Fruit fly (Drosophila melanogaster): ENCODE measurements around the gene lark.

DNA sequence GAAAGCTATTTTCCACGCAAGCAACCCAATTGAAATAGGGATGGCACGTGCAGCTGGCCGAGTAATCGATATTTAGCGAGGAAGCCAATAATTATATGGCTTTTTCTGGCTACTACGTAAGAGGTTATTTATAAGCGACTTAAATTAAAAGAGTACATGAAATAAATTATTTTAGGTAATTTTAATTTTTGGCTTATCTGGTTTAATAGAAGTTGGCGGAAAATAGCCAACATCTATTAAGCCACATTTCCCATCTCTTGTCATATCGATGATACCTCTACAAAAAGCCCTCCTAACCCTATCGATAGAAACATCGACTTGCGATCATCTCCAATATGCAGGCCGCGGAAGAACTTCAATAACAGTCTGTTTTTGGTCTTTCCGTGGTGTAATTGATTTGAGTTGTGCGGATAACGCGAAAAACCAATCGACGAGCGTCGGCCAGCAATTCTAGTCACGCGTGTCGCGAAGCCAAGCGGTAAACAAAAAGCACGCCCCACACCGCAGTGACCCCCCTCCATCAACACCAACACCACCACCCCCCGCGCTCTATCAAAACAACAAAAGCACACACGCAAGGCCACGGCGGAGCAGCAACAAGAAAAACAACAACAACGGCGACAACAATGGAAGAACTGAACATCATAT, 9.0 kb downstream of the lark start, which contains the start of the genes Srp19 and qm:
- TF ChIP-seq insv (optimal IDR thresholded peaks at IDR 0.05) = no peak
- no peak for TF ChIP-seq h (optimal IDR thresholded peaks at IDR 0.05)
- no peak for TF ChIP-seq Myc (optimal IDR thresholded peaks at IDR 0.05)
- TF ChIP-seq psq (optimal IDR thresholded peaks at IDR 0.05) = no peak
- TF ChIP-seq Sin3A (optimal IDR thresholded peaks at IDR 0.05) = no peak
- no peak for TF ChIP-seq ttk (optimal IDR thresholded peaks at IDR 0.05)

All from Kc167 (cell line).